Worm (Caenorhabditis elegans) whole organism, mixed stage, embryonic: ENCODE data around the gene F14F7.5.

ENCODE experiments used
- ceh-39 ChIP-seq: fragments of 150-350 bp; optimal IDR thresholded peaks from 2 replicates; lab custom pipeline; 2014; ENCODE audit warnings: missing biosample characterization, missing genetic modification characterization
- drap-1 ChIP-seq: fragments of 200-800 bp; sonication (Bioruptor generic); optimal IDR thresholded peaks from 3 replicates; lab custom pipeline; 2018; ENCODE audit warnings: mild to moderate bottlenecking, missing genetic modification characterization, missing compliant biosample characterization
- mep-1 ChIP-seq: fragments of 150-350 bp; optimal IDR thresholded peaks from 2 replicates; lab custom pipeline; 2017; ENCODE audit warnings: missing biosample characterization, missing genetic modification reagents, missing genetic modification characterization, inconsistent platforms
- nhr-28 ChIP-seq: fragments of 150-350 bp; optimal IDR thresholded peaks from 2 replicates; lab custom pipeline; 2014; ENCODE audit warnings: missing biosample characterization, missing genetic modification characterization
- ztf-11 ChIP-seq: fragments of 150-350 bp; optimal IDR thresholded peaks from 2 replicates; lab custom pipeline; 2014; ENCODE audit warnings: missing biosample characterization, missing genetic modification characterization

DNA sequence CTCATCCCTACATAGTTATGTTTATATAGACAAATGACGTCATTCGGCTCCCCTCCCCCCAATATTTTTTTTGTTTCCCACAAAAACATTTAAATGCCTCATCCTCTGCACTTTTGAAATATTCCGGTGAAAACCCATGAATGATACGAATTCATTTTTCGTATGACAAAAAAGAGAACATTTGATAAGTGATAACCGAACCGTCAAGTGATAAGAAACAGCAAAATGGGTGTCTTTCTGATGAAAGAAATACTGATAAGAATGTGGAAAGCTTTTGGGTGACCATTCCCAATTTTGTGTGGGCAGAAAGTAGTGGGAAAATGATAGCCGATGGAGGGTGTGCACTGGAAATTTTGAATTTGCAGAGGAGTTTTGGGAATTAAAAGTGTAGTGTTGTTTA, 27.5 kb downstream of the F14F7.5 start:
- TF ChIP-seq mep-1 (tag; lab: Kevin White, UChicago) = no peak
- TF ChIP-seq ztf-11 (tag; lab: Kevin White, UChicago) = no peak
- no peak for TF ChIP-seq drap-1 (GFP tag; lab: Kevin White, UChicago)
- TF ChIP-seq ceh-39 (tag; lab: Kevin White, UChicago) = no peak
- no peak for TF ChIP-seq nhr-28 (tag; lab: Kevin White, UChicago)
